Fruit fly (Drosophila melanogaster) whole organism, embryonic: ENCODE data around the gene CG13085.

Experiments used
- Abd-B ChIP-seq: fragments of 200-800 bp; sonication (Bioruptor generic); optimal IDR thresholded peaks from 2 replicates; lab custom pipeline; 2018; ENCODE audit warnings: missing biosample characterization, mild to moderate bottlenecking, missing genetic modification characterization, moderate library complexity
- BtbVII ChIP-seq: fragments of 200-800 bp; sonication (Bioruptor generic); optimal IDR thresholded peaks from 3 replicates; lab custom pipeline; 2017; ENCODE audit warnings: missing biosample characterization, mild to moderate bottlenecking, missing genetic modification characterization
- CG1024 ChIP-seq: fragments of 200-800 bp; sonication (Bioruptor generic); IDR thresholded peaks from 2 replicates; pipeline ENCODE4 v1.3.6; 2022; ENCODE audit warnings: missing biosample characterization, missing genetic modification characterization
- CG12769 ChIP-seq: fragments of 200-800 bp; sonication (Bioruptor generic); optimal IDR thresholded peaks from 2 replicates; lab custom pipeline; 2019; ENCODE audit warnings: missing biosample characterization, mild to moderate bottlenecking, missing genetic modification characterization, moderate library complexity
- CG13894 ChIP-seq: fragments of 200-800 bp; sonication (Bioruptor generic); optimal IDR thresholded peaks from 3 replicates; lab custom pipeline; 2018; ENCODE audit warnings: missing biosample characterization, mild to moderate bottlenecking, missing genetic modification characterization, moderate library complexity
- CG15269 ChIP-seq: fragments of 200-800 bp; sonication (Bioruptor generic); optimal IDR thresholded peaks from 2 replicates; lab custom pipeline; 2018; ENCODE audit warnings: missing biosample characterization, mild to moderate bottlenecking, missing genetic modification characterization, moderate library complexity
- CG1602 ChIP-seq: fragments of 200-800 bp; sonication (Bioruptor generic); optimal IDR thresholded peaks from 3 replicates; lab custom pipeline; 2016; ENCODE audit warnings: missing biosample characterization, missing genetic modification characterization
- CG17186 ChIP-seq: fragments of 200-800 bp; sonication (Bioruptor generic); optimal IDR thresholded peaks from 3 replicates; lab custom pipeline; 2017; ENCODE audit warnings: missing biosample characterization, missing genetic modification reagents, missing genetic modification characterization
- CG2129 ChIP-seq: fragments of 200-800 bp; sonication (Bioruptor generic); IDR thresholded peaks from 2 replicates; pipeline ENCODE4 v1.3.6; 2022; ENCODE audit warnings: missing biosample characterization, missing genetic modification characterization; ENCODE audit not compliant: partially characterized antibody
- CG2678 ChIP-seq: fragments of 200-800 bp; sonication (Bioruptor generic); optimal IDR thresholded peaks from 3 replicates; lab custom pipeline; 2019; ENCODE audit warnings: missing biosample characterization, mild to moderate bottlenecking, missing genetic modification characterization, moderate library complexity
- CG31224 ChIP-seq: fragments of 200-800 bp; sonication (Bioruptor generic); IDR thresholded peaks from 2 replicates; pipeline ENCODE4 v1.3.6; 2022; ENCODE audit warnings: missing biosample characterization, missing genetic modification characterization
- CG31388 ChIP-seq: fragments of 200-800 bp; sonication (Bioruptor generic); optimal IDR thresholded peaks from 2 replicates; lab custom pipeline; 2016; ENCODE audit warnings: missing biosample characterization, missing genetic modification characterization
- CG31441 ChIP-seq: fragments of 200-800 bp; sonication (Bioruptor generic); IDR thresholded peaks from 2 replicates; pipeline ENCODE4 v1.3.6; 2022; ENCODE audit warnings: missing biosample characterization, missing genetic modification characterization
- CG6175 ChIP-seq: fragments of 200-800 bp; sonication (Bioruptor generic); IDR thresholded peaks from 3 replicates; pipeline ENCODE4 v1.3.6; 2022; ENCODE audit warnings: missing biosample characterization, missing genetic modification characterization
- CG6854 ChIP-seq: fragments of 200-800 bp; sonication (Bioruptor generic); optimal IDR thresholded peaks from 3 replicates; lab custom pipeline; 2017; ENCODE audit warnings: missing biosample characterization, mild to moderate bottlenecking, missing genetic modification characterization
- CG7372 ChIP-seq: fragments of 200-800 bp; sonication (Bioruptor generic); IDR thresholded peaks from 2 replicates; pipeline ENCODE4 v1.3.6; 2022; ENCODE audit warnings: missing biosample characterization, missing genetic modification characterization
- CG7786 ChIP-seq: fragments of 200-800 bp; sonication (Bioruptor generic); optimal IDR thresholded peaks from 2 replicates; lab custom pipeline; 2016; ENCODE audit warnings: missing biosample characterization, missing genetic modification characterization
- CG7928 ChIP-seq: fragments of 200-800 bp; sonication (Bioruptor generic); optimal IDR thresholded peaks from 2 replicates; lab custom pipeline; 2017; ENCODE audit warnings: missing biosample characterization, mild to moderate bottlenecking, missing genetic modification characterization
- CG8290 ChIP-seq, 3 experiments: fragments of 200-800 bp; sonication (Bioruptor generic); optimal IDR thresholded peaks; 2 replicates each; lab custom pipeline; 2016 to 2019; ENCODE audit warnings: missing biosample characterization in 3 of 3, missing genetic modification characterization in 3 of 3, mild to moderate bottlenecking in 2 of 3, moderate library complexity in 1 of 3
- CG8388 ChIP-seq: fragments of 200-800 bp; sonication (Bioruptor generic); optimal IDR thresholded peaks from 2 replicates; lab custom pipeline; 2019; ENCODE audit warnings: missing biosample characterization, mild to moderate bottlenecking, missing genetic modification characterization, moderate library complexity
- CG9817 ChIP-seq: fragments of 200-800 bp; sonication (Bioruptor generic); optimal IDR thresholded peaks from 2 replicates; lab custom pipeline; 2018; ENCODE audit warnings: missing biosample characterization, mild to moderate bottlenecking, missing genetic modification characterization, moderate library complexity
- Dbx ChIP-seq: fragments of 200-800 bp; sonication (Bioruptor generic); IDR thresholded peaks from 3 replicates; pipeline ENCODE4 v1.3.6; 2022; ENCODE audit warnings: missing biosample characterization, missing genetic modification characterization
- H15 ChIP-seq: fragments of 200-800 bp; sonication (Bioruptor generic); IDR thresholded peaks from 3 replicates; pipeline ENCODE4 v1.3.6; 2022; ENCODE audit warnings: missing biosample characterization, missing genetic modification characterization
- H2.0 ChIP-seq: fragments of 200-800 bp; sonication (Bioruptor generic); IDR thresholded peaks from 2 replicates; pipeline ENCODE4 v1.3.6; 2022; ENCODE audit warnings: missing biosample characterization, missing genetic modification characterization
- Mad ChIP-seq: fragments of 200-800 bp; sonication (Bioruptor generic); optimal IDR thresholded peaks from 2 replicates; lab custom pipeline; 2016; ENCODE audit warnings: missing biosample characterization, missing genetic modification characterization
- Max ChIP-seq: fragments of 200-800 bp; sonication (Bioruptor generic); optimal IDR thresholded peaks from 2 replicates; lab custom pipeline; 2016; ENCODE audit warnings: missing biosample characterization, mild to moderate bottlenecking, missing genetic modification characterization
- Neu2 ChIP-seq: fragments of 200-800 bp; sonication (Bioruptor generic); optimal IDR thresholded peaks from 3 replicates; lab custom pipeline; 2016; ENCODE audit warnings: missing biosample characterization, missing genetic modification characterization, borderline replicate concordance
- Poxn ChIP-seq: fragments of 200-800 bp; sonication (Bioruptor generic); IDR thresholded peaks from 2 replicates; pipeline ENCODE4 v1.3.6; 2022; ENCODE audit warnings: missing biosample characterization, missing genetic modification characterization
- Ptx1 ChIP-seq: fragments of 200-800 bp; sonication (Bioruptor generic); IDR thresholded peaks from 2 replicates; pipeline ENCODE4 v1.3.6; 2022; ENCODE audit warnings: missing biosample characterization, missing genetic modification characterization
- YL-1 ChIP-seq: fragments of 200-800 bp; sonication (Bioruptor generic); optimal IDR thresholded peaks from 3 replicates; lab custom pipeline; 2017; ENCODE audit warnings: missing biosample characterization, mild to moderate bottlenecking, missing genetic modification characterization
- dimm ChIP-seq: fragments of 200-800 bp; sonication (Bioruptor generic); IDR thresholded peaks from 2 replicates; pipeline ENCODE4 v1.3.6; 2022; ENCODE audit warnings: missing biosample characterization, missing genetic modification characterization
- gfzf ChIP-seq: fragments of 200-800 bp; sonication (Bioruptor generic); optimal IDR thresholded peaks from 2 replicates; lab custom pipeline; 2016; ENCODE audit warnings: missing biosample characterization, mild to moderate bottlenecking, missing genetic modification characterization, moderate library complexity
- ind ChIP-seq: fragments of 200-800 bp; sonication (Bioruptor generic); optimal IDR thresholded peaks from 3 replicates; lab custom pipeline; 2016; ENCODE audit warnings: missing biosample characterization, missing genetic modification characterization
- jigr1 ChIP-seq: fragments of 200-800 bp; sonication (Bioruptor generic); IDR thresholded peaks from 3 replicates; pipeline ENCODE4 v1.3.6; 2022; ENCODE audit warnings: missing biosample characterization, missing genetic modification characterization
- kay ChIP-seq: fragments of 200-800 bp; sonication (Bioruptor generic); optimal IDR thresholded peaks from 2 replicates; lab custom pipeline; 2016; ENCODE audit warnings: missing biosample characterization, missing genetic modification characterization
- lov ChIP-seq, 2 experiments: fragments of 200-800 bp in 1 of 2; fragments of >200 bp in 1 of 2; sonication (Bioruptor generic) in 1 of 2; IDR thresholded peaks in 1 of 2; optimal IDR thresholded peaks in 1 of 2; 2 replicates in 1 of 2; 3 replicates in 1 of 2; pipeline versions ENCODE4 v1.3.6 to Lab custom; 2017 to 2022; ENCODE audit warnings: missing biosample characterization in 1 of 2, missing genetic modification characterization in 1 of 2
- mld ChIP-seq: fragments of 200-800 bp; sonication (Bioruptor generic); IDR thresholded peaks from 3 replicates; pipeline ENCODE4 v1.3.6; 2022; ENCODE audit warnings: missing biosample characterization, missing genetic modification characterization; ENCODE audit not compliant: partially characterized antibody
- nerfin-2 ChIP-seq: fragments of 200-800 bp; sonication (Bioruptor generic); IDR thresholded peaks from 2 replicates; pipeline ENCODE4 v1.3.6; 2022; ENCODE audit warnings: missing biosample characterization, missing genetic modification characterization; ENCODE audit not compliant: partially characterized antibody
- psq ChIP-seq: fragments of 200-800 bp; sonication (Bioruptor generic); optimal IDR thresholded peaks from 2 replicates; lab custom pipeline; 2017; ENCODE audit warnings: missing biosample characterization, missing genetic modification characterization
- pum ChIP-seq: fragments of 200-800 bp; sonication (Bioruptor generic); optimal IDR thresholded peaks from 2 replicates; lab custom pipeline; 2016; ENCODE audit warnings: missing biosample characterization, missing genetic modification characterization
- row ChIP-seq: fragments of 200-800 bp; sonication (Bioruptor generic); IDR thresholded peaks from 3 replicates; pipeline ENCODE4 v1.3.6; 2022; ENCODE audit warnings: missing biosample characterization, missing genetic modification characterization
- sc ChIP-seq, 3 experiments: fragments of >200 bp in 2 of 3; fragments of 200-800 bp in 1 of 3; sonication (Bioruptor generic) in 1 of 3; optimal IDR thresholded peaks; 2 replicates in 2 of 3; 3 replicates in 1 of 3; lab custom pipeline; 2017; ENCODE audit warnings: mild to moderate bottlenecking in 1 of 3, missing biosample characterization in 1 of 3, missing genetic modification characterization in 1 of 3, missing genetic modification reagents in 1 of 3
- schlank ChIP-seq: fragments of 200-800 bp; sonication (Bioruptor generic); optimal IDR thresholded peaks from 2 replicates; lab custom pipeline; 2018; ENCODE audit warnings: missing biosample characterization, mild to moderate bottlenecking, missing genetic modification characterization
- sens ChIP-seq: fragments of 200-800 bp; sonication (Bioruptor generic); peaks from one replicate; lab custom pipeline; 2016; ENCODE audit warnings: missing biosample characterization, missing genetic modification characterization
- sens-2 ChIP-seq: fragments of 200-800 bp; sonication (Bioruptor generic); IDR thresholded peaks from 2 replicates; pipeline ENCODE4 v1.3.6; 2022; ENCODE audit warnings: missing biosample characterization, missing genetic modification characterization
- shn ChIP-seq: fragments of 200-800 bp; sonication (Bioruptor generic); optimal IDR thresholded peaks from 3 replicates; lab custom pipeline; 2016; ENCODE audit warnings: missing biosample characterization, missing genetic modification characterization
- sisA ChIP-seq: fragments of 200-800 bp; sonication (Bioruptor generic); IDR thresholded peaks from 2 replicates; pipeline ENCODE4 v1.3.6; 2022; ENCODE audit warnings: missing biosample characterization, missing genetic modification characterization
- tgo ChIP-seq: fragments of 200-800 bp; sonication (Bioruptor generic); IDR thresholded peaks from 3 replicates; pipeline ENCODE4 v1.3.6; 2022; ENCODE audit warnings: missing biosample characterization, missing genetic modification characterization
- usp ChIP-seq: fragments of >200 bp; optimal IDR thresholded peaks from 2 replicates; lab custom pipeline; 2017; ENCODE audit warnings: missing biosample characterization, missing genetic modification characterization

CG13085 gene

dm6 chr2L:19444734-19445140 lies 20.9 kb downstream of the CG13085 start, which contains the start of gene Hs2st (continued):
- peak; percentile 72 for TF ChIP-seq Neu2 (GFP tag; lab: Kevin White, UChicago)
- TF ChIP-seq CG9817 (tag; lab: Kevin White, UChicago): peak; percentile 95
- TF ChIP-seq usp (GFP tag; lab: Kevin White, UChicago): no peak
- peak; percentile 95 for TF ChIP-seq Mad (GFP tag; lab: Kevin White, UChicago)
- TF ChIP-seq CG2129: no peak
- no peak for TF ChIP-seq mld (GFP tag; lab: Robert Waterston, UW)
- peak; percentile 83 for TF ChIP-seq psq (GFP tag; lab: Kevin White, UChicago)
- TF ChIP-seq CG6854: peak; percentile 58
- peak; percentile 90 for TF ChIP-seq H2.0 (GFP tag; lab: Robert Waterston, UW)
- TF ChIP-seq sens (GFP tag; lab: Kevin White, UChicago): peak; percentile 99
- TF ChIP-seq CG1024 (GFP tag; lab: Robert Waterston, UW): peak; percentile 59; the same call in 1 of the 2 replicates
- peak; percentile 97 for TF ChIP-seq shn
- TF ChIP-seq CG7786 (GFP tag; lab: Kevin White, UChicago): peak; percentile 96
- TF ChIP-seq CG31441 (GFP tag; lab: Robert Waterston, UW): no peak; the same call in 1 of the 2 replicates
- peak; percentile 76 for TF ChIP-seq sens-2 (GFP tag; lab: Robert Waterston, UW)
- TF ChIP-seq dimm (GFP tag; lab: Robert Waterston, UW): 0 out of 2 replicates have a peak, but pooled peaks have one; percentile 4
- no peak for TF ChIP-seq lov (optimal IDR thresholded peaks at IDR 0.05; lab: Kevin White, UChicago)
- TF ChIP-seq lov (GFP tag; IDR thresholded peaks at IDR 0.05; lab: Robert Waterston, UW): peak; percentile 77
- peak; percentile 88 for TF ChIP-seq CG15269 (tag; lab: Kevin White, UChicago)
- TF ChIP-seq YL-1 (GFP tag; lab: Kevin White, UChicago): peak; percentile 87
- peak; percentile 91 for TF ChIP-seq kay (GFP tag; lab: Kevin White, UChicago)
- TF ChIP-seq gfzf: peak; percentile 82
- peak; percentile 97 for TF ChIP-seq Ptx1 (GFP tag; lab: Robert Waterston, UW)
- peak; percentile 90 for TF ChIP-seq CG31224
- TF ChIP-seq CG12769 (tag; lab: Kevin White, UChicago): peak; percentile 96
- peak; percentile 91 for TF ChIP-seq Poxn (GFP tag; lab: Robert Waterston, UW)
- TF ChIP-seq Max: peak; percentile 96
- peak; percentile 97 for TF ChIP-seq ind (GFP tag; lab: Kevin White, UChicago)
- peak; percentile 91 for TF ChIP-seq CG7372 (GFP tag; lab: Robert Waterston, UW)
- peak; percentile 72 for TF ChIP-seq CG31388 (GFP tag; lab: Kevin White, UChicago)
- TF ChIP-seq BtbVII: peak; percentile 79
- TF ChIP-seq CG17186: peak; percentile 84
- peak; percentile 94 for TF ChIP-seq Abd-B
- TF ChIP-seq sc (optimal IDR thresholded peaks at IDR 0.05; lab: Kevin White, UChicago): no peak
- TF ChIP-seq sc (GFP tag; optimal IDR thresholded peaks at IDR 0.05; lab: Kevin White, UChicago): peak; percentile 81
- peak; percentile 96 for TF ChIP-seq pum
- TF ChIP-seq jigr1: peak; percentile 85; the same call in 2 of the 3 replicates
- peak; percentile 90 for TF ChIP-seq CG13894 (tag; lab: Kevin White, UChicago)
- TF ChIP-seq CG8290 (GFP tag; optimal IDR thresholded peaks at IDR 0.05; lab: Kevin White, UChicago): peak; percentile 94
- TF ChIP-seq CG8290 (tag; optimal IDR thresholded peaks at IDR 0.05; lab: Kevin White, UChicago): peak; percentile 83 to 95
- peak; percentile 88 for TF ChIP-seq CG6175 (GFP tag; lab: Robert Waterston, UW)
- TF ChIP-seq sisA (GFP tag; lab: Robert Waterston, UW): peak; percentile 96
- no peak for TF ChIP-seq nerfin-2 (GFP tag; lab: Robert Waterston, UW)
- TF ChIP-seq CG1602: peak; percentile 95
- peak; percentile 93 for TF ChIP-seq tgo (GFP tag; lab: Robert Waterston, UW)
- peak; percentile 90 for TF ChIP-seq CG2678
- peak; percentile 78 for TF ChIP-seq schlank
- TF ChIP-seq row (GFP tag; lab: Robert Waterston, UW): peak; percentile 98
- peak; percentile 92 for TF ChIP-seq H15
- TF ChIP-seq Dbx (GFP tag; lab: Robert Waterston, UW): peak; percentile 96
- TF ChIP-seq CG8388 (GFP tag; lab: Kevin White, UChicago): peak; percentile 85
- peak; percentile 71 for TF ChIP-seq CG7928 (GFP tag; lab: Kevin White, UChicago)
